Worm (Caenorhabditis elegans): ENCODE measurements around the gene C44B7.7.
A peak's percentile ranks its signal among the peaks of the same experiment; 100 is the strongest.

C44B7.7 gene

ce11 chrII:6835500-6835899 lies 44.5 kb downstream of the C44B7.7 start:
- no peak for TF ChIP-seq nhr-76 (tag; optimal IDR thresholded peaks at IDR 0.05)
- peak; percentile 11 for TF ChIP-seq mes-2 (tag; optimal IDR thresholded peaks at IDR 0.05; ENCODE audit: poor library complexity, severe bottlenecking)
- no peak for TF ChIP-seq saeg-2 (GFP tag; IDR thresholded peaks at IDR 0.05)
- TF ChIP-seq madf-9 (GFP tag; conservative IDR thresholded peaks at IDR 0.05), result no peak
- TF ChIP-seq lin-29 (GFP tag; IDR thresholded peaks at IDR 0.05), result no peak
- TF ChIP-seq lsy-2 (tag; optimal IDR thresholded peaks at IDR 0.05), result peak in 1 of 2 experiments; percentile 50
- peak; percentile 28 for TF ChIP-seq mep-1 (tag; optimal IDR thresholded peaks at IDR 0.05)
- TF ChIP-seq ama-1 (optimal IDR thresholded peaks at IDR 0.05), result no peak
- peak in 1 of 2 experiments; percentile 98 for TF ChIP-seq unc-62 (GFP tag; optimal IDR thresholded peaks at IDR 0.05 in 1 of 2)
- TF ChIP-seq unc-62 (tag; optimal IDR thresholded peaks at IDR 0.05), result no peak
- TF ChIP-seq F37D6.2 (tag; optimal IDR thresholded peaks at IDR 0.05), result no peak
- no peak for TF ChIP-seq egl-43 (GFP tag; IDR thresholded peaks at IDR 0.05)
- no peak for TF ChIP-seq lin-13 (GFP tag; optimal IDR thresholded peaks at IDR 0.05)
- TF ChIP-seq unc-130 (GFP tag; optimal IDR thresholded peaks at IDR 0.05), result no peak
- no peak for TF ChIP-seq ceh-20 (GFP tag; IDR thresholded peaks at IDR 0.05)
- TF ChIP-seq snpc-1.2 (GFP tag; IDR thresholded peaks at IDR 0.05), result no peak
- peak; percentile 33 for TF ChIP-seq dve-1 (tag; optimal IDR thresholded peaks at IDR 0.05; ENCODE audit: insufficient read depth)
- TF ChIP-seq duxl-1 (tag; optimal IDR thresholded peaks at IDR 0.05; ENCODE audit: poor library complexity), result no peak
- no peak for TF ChIP-seq dmd-9 (GFP tag; IDR thresholded peaks at IDR 0.05)
- TF ChIP-seq nhr-10 (tag; optimal IDR thresholded peaks at IDR 0.05), result peak; percentile 18
- no peak for TF ChIP-seq ztf-7 (tag; optimal IDR thresholded peaks at IDR 0.05)
- TF ChIP-seq vab-7 (GFP tag; IDR thresholded peaks at IDR 0.05), result no peak
- no peak for TF ChIP-seq daf-8 (GFP tag; IDR thresholded peaks at IDR 0.05)
- no peak for TF ChIP-seq Y105C5A.15 (GFP tag; IDR thresholded peaks at IDR 0.05)
- TF ChIP-seq cey-2 (tag; optimal IDR thresholded peaks at IDR 0.05; ENCODE audit: borderline replicate concordance, insufficient read depth), result no peak
- no peak for TF ChIP-seq pha-4 (GFP tag; IDR thresholded peaks at IDR 0.05)
- no peak for TF ChIP-seq pha-4 (tag; optimal IDR thresholded peaks at IDR 0.05)
- TF ChIP-seq lim-7 (GFP tag; IDR thresholded peaks at IDR 0.05), result no peak
- no peak for TF ChIP-seq daf-19 (GFP tag; conservative IDR thresholded peaks at IDR 0.05)
- no peak for TF ChIP-seq attf-4 (tag; optimal IDR thresholded peaks at IDR 0.05)
- TF ChIP-seq ztf-11 (tag; optimal IDR thresholded peaks at IDR 0.05), result no peak
- TF ChIP-seq hlh-30 (tag; optimal IDR thresholded peaks at IDR 0.05; ENCODE audit: insufficient read depth), result peak; percentile 17
- TF ChIP-seq zip-2 (tag; optimal IDR thresholded peaks at IDR 0.05), result no peak
- peak; percentile 80 for TF ChIP-seq nhr-28 (tag; optimal IDR thresholded peaks at IDR 0.05)
- no peak for TF ChIP-seq egl-27 (tag; optimal IDR thresholded peaks at IDR 0.05)
- no peak for TF ChIP-seq sdz-12 (GFP tag; optimal IDR thresholded peaks at IDR 0.05)
- TF ChIP-seq aly-2 (tag; optimal IDR thresholded peaks at IDR 0.05), result no peak
- TF ChIP-seq tra-1 (GFP tag; IDR thresholded peaks at IDR 0.05), result 0 out of 2 replicates have a peak, but pooled peaks have one; percentile 47
- TF ChIP-seq hif-1 (tag; optimal IDR thresholded peaks at IDR 0.05), result no peak
- no peak for TF ChIP-seq dmd-6 (GFP tag; IDR thresholded peaks at IDR 0.05)
- TF ChIP-seq mdl-1 (tag; optimal IDR thresholded peaks at IDR 0.05), result no peak
- peak; percentile 92 for TF ChIP-seq aha-1 (tag)
- TF ChIP-seq snpc-4 (tag; optimal IDR thresholded peaks at IDR 0.05), result no peak
- no peak for TF ChIP-seq lin-15B (tag; optimal IDR thresholded peaks at IDR 0.05)
- TF ChIP-seq mxl-2 (GFP tag; conservative IDR thresholded peaks at IDR 0.05), result no peak
